Fruit fly (Drosophila melanogaster): ENCODE data around the gene CG32756.

The CG32756 gene

dm6 chrX:5895821-5896550 is 49.5 kb upstream of the CG32756 start (continued):
- TF ChIP-seq Asciz (GFP tag; optimal IDR thresholded peaks at IDR 0.05) (peak; percentile 89), hb (GFP tag; IDR thresholded peaks at IDR 0.05; ENCODE audit: partially characterized antibody) (no peak), Dbx (GFP tag; IDR thresholded peaks at IDR 0.05) (peak; percentile 60; the same call in 2 of the 3 replicates), CG8281 (tag; optimal IDR thresholded peaks at IDR 0.05) (peak; percentile 50), Dad (GFP tag; optimal IDR thresholded peaks at IDR 0.05) (peak; percentile 78), CG16815 (GFP tag; optimal IDR thresholded peaks at IDR 0.05) (peak; percentile 81), CG6654 (GFP tag; optimal IDR thresholded peaks at IDR 0.05) (peak; percentile 76), trh (GFP tag; optimal IDR thresholded peaks at IDR 0.05) (peak; percentile 57), gem (tag; optimal IDR thresholded peaks at IDR 0.05) (peak; percentile 91), lab (GFP tag; optimal IDR thresholded peaks at IDR 0.05) (peak; percentile 93), br (optimal IDR thresholded peaks at IDR 0.05) (no peak), Meics (GFP tag; optimal IDR thresholded peaks at IDR 0.05) (peak; percentile 82), Lim3 (GFP tag; IDR thresholded peaks at IDR 0.05) (peak; percentile 78), crc (GFP tag; optimal IDR thresholded peaks at IDR 0.05) (peak; percentile 78), slbo (GFP tag; IDR thresholded peaks at IDR 0.05) (peak; percentile 83), exex (tag; optimal IDR thresholded peaks at IDR 0.05) (no peak), CG11560 (tag; IDR thresholded peaks at IDR 0.05) (peak; percentile 80), phol (tag; optimal IDR thresholded peaks at IDR 0.05) (peak; percentile 90), jigr1 (GFP tag; IDR thresholded peaks at IDR 0.05) (peak; percentile 86), CG30020 (tag; optimal IDR thresholded peaks at IDR 0.05) (peak; percentile 44), Fer1 (GFP tag; optimal IDR thresholded peaks at IDR 0.05) (peak; percentile 84), Gug (GFP tag; IDR thresholded peaks at IDR 0.05) (peak; percentile 88), CG4360 (GFP tag; IDR thresholded peaks at IDR 0.05) (peak; percentile 73), eyg (GFP tag; optimal IDR thresholded peaks at IDR 0.05) (peak; percentile 82), kah (GFP tag; optimal IDR thresholded peaks at IDR 0.05) (peak; percentile 89), CG1603 (tag; optimal IDR thresholded peaks at IDR 0.05) (peak; percentile 96), CG7987 (GFP tag; optimal IDR thresholded peaks at IDR 0.05) (peak; percentile 58), abd-A (tag; optimal IDR thresholded peaks at IDR 0.05) (no peak), Ptx1 (GFP tag; IDR thresholded peaks at IDR 0.05) (peak; percentile 92), CG12071 (GFP tag; optimal IDR thresholded peaks at IDR 0.05) (peak; percentile 90), CG1024 (GFP tag; IDR thresholded peaks at IDR 0.05) (peak; percentile 90), mirr (GFP tag; optimal IDR thresholded peaks at IDR 0.05) (no peak), CG11456 (GFP tag; IDR thresholded peaks at IDR 0.05) (peak; percentile 86), E2f2 (GFP tag; IDR thresholded peaks at IDR 0.05) (peak; percentile 70; the same call in 1 of the 2 replicates), Poxn (GFP tag; IDR thresholded peaks at IDR 0.05) (no peak), CG7745 (tag; optimal IDR thresholded peaks at IDR 0.05) (no peak), Trl (optimal IDR thresholded peaks at IDR 0.05) (no peak), Trl (GFP tag; optimal IDR thresholded peaks at IDR 0.05) (peak; percentile 84), CG12236 (GFP tag; optimal IDR thresholded peaks at IDR 0.05) (peak; percentile 84), Tbp (GFP tag; optimal IDR thresholded peaks at IDR 0.05) (no peak), wdn (GFP tag; IDR thresholded peaks at IDR 0.05) (peak; percentile 82), CG3163 (GFP tag; optimal IDR thresholded peaks at IDR 0.05) (peak; percentile 67), ATbp (GFP tag; optimal IDR thresholded peaks at IDR 0.05) (peak; percentile 95), CG34422 (GFP tag; IDR thresholded peaks at IDR 0.05) (peak; percentile 94), CG14860 (GFP tag; IDR thresholded peaks at IDR 0.05; ENCODE audit: partially characterized antibody) (no peak), CG13296 (GFP tag; optimal IDR thresholded peaks at IDR 0.05) (peak; percentile 68), h (optimal IDR thresholded peaks at IDR 0.05) (no peak), CG1792 (GFP tag; optimal IDR thresholded peaks at IDR 0.05) (peak; percentile 85), CTCF (GFP tag; optimal IDR thresholded peaks at IDR 0.05) (peak; percentile 60), yki (optimal IDR thresholded peaks at IDR 0.05) (no peak), nom (GFP tag; optimal IDR thresholded peaks at IDR 0.05) (peak; percentile 99), CG9609 (GFP tag; optimal IDR thresholded peaks at IDR 0.05) (peak; percentile 82)
